Fruit fly (Drosophila melanogaster) whole organism, embryonic: ENCODE results near the gene CG14020.

ENCODE experiments used
- CG10366 ChIP-seq: fragments of 200-800 bp; sonication (Bioruptor generic); IDR thresholded peaks from 2 replicates; pipeline ENCODE4 v1.3.6; 2022; ENCODE audit warnings: missing biosample characterization, missing genetic modification characterization
- CG11696 ChIP-seq: fragments of 200-800 bp; sonication (Bioruptor generic); IDR thresholded peaks from 2 replicates; pipeline ENCODE4 v1.3.6; 2022; ENCODE audit warnings: missing biosample characterization, missing genetic modification characterization
- CG11723 ChIP-seq: fragments of 200-800 bp; sonication (Bioruptor generic); optimal IDR thresholded peaks from 2 replicates; lab custom pipeline; 2017; ENCODE audit warnings: missing biosample characterization, mild to moderate bottlenecking, missing genetic modification characterization
- CG12071 ChIP-seq: fragments of 200-800 bp; sonication (Bioruptor generic); optimal IDR thresholded peaks from 3 replicates; lab custom pipeline; 2018; ENCODE audit warnings: missing biosample characterization, mild to moderate bottlenecking, missing genetic modification characterization
- CG12391 ChIP-seq: fragments of 200-800 bp; sonication (Bioruptor generic); optimal IDR thresholded peaks from 3 replicates; lab custom pipeline; 2018; ENCODE audit warnings: missing biosample characterization, mild to moderate bottlenecking, missing genetic modification characterization, moderate library complexity
- CG12744 ChIP-seq: fragments of 200-800 bp; sonication (Bioruptor generic); optimal IDR thresholded peaks from 2 replicates; lab custom pipeline; 2016; ENCODE audit warnings: missing biosample characterization, missing genetic modification characterization
- CG12769 ChIP-seq: fragments of 200-800 bp; sonication (Bioruptor generic); optimal IDR thresholded peaks from 2 replicates; lab custom pipeline; 2019; ENCODE audit warnings: missing biosample characterization, mild to moderate bottlenecking, missing genetic modification characterization, moderate library complexity
- CG13123 ChIP-seq: fragments of 200-800 bp; sonication (Bioruptor generic); optimal IDR thresholded peaks from 2 replicates; lab custom pipeline; 2016; ENCODE audit warnings: missing biosample characterization, missing genetic modification characterization
- CG13287 ChIP-seq: fragments of 200-800 bp; sonication (Bioruptor generic); IDR thresholded peaks from 2 replicates; pipeline ENCODE4 v1.3.6; 2022; ENCODE audit warnings: missing biosample characterization, missing genetic modification characterization; ENCODE audit not compliant: partially characterized antibody
- CG15514 ChIP-seq: fragments of 200-800 bp; sonication (Bioruptor generic); optimal IDR thresholded peaks from 3 replicates; lab custom pipeline; 2017; ENCODE audit warnings: missing biosample characterization, missing genetic modification characterization, mild to moderate bottlenecking, moderate library complexity, missing genetic modification reagents
- CG1602 ChIP-seq: fragments of 200-800 bp; sonication (Bioruptor generic); optimal IDR thresholded peaks from 3 replicates; lab custom pipeline; 2016; ENCODE audit warnings: missing biosample characterization, missing genetic modification characterization
- CG16779 ChIP-seq: fragments of 200-800 bp; sonication (Bioruptor generic); IDR thresholded peaks from 2 replicates; pipeline ENCODE4 v1.3.6; 2022; ENCODE audit warnings: missing biosample characterization, missing genetic modification characterization
- CG17186 ChIP-seq: fragments of 200-800 bp; sonication (Bioruptor generic); optimal IDR thresholded peaks from 3 replicates; lab custom pipeline; 2017; ENCODE audit warnings: missing biosample characterization, missing genetic modification reagents, missing genetic modification characterization
- CG18011 ChIP-seq: fragments of 200-800 bp; sonication (Bioruptor generic); optimal IDR thresholded peaks from 2 replicates; lab custom pipeline; 2017; ENCODE audit warnings: missing biosample characterization, missing genetic modification characterization, mild to moderate bottlenecking, moderate library complexity, missing genotype
- CG30431 ChIP-seq: fragments of 200-800 bp; sonication (Bioruptor generic); optimal IDR thresholded peaks from 2 replicates; lab custom pipeline; 2017; ENCODE audit warnings: missing biosample characterization, missing genetic modification characterization
- CG32767 ChIP-seq: fragments of 200-800 bp; sonication (Bioruptor generic); IDR thresholded peaks from 2 replicates; pipeline ENCODE4 v1.3.6; 2022; ENCODE audit warnings: missing biosample characterization, missing genetic modification characterization
- CG3281 ChIP-seq: fragments of 200-800 bp; sonication (Bioruptor generic); optimal IDR thresholded peaks from 3 replicates; lab custom pipeline; 2017; ENCODE audit warnings: missing biosample characterization, mild to moderate bottlenecking, missing genetic modification characterization
- CG34224 ChIP-seq: fragments of 200-800 bp; sonication (Bioruptor generic); IDR thresholded peaks from 3 replicates; pipeline ENCODE4 v1.3.6; 2022; ENCODE audit warnings: missing biosample characterization, missing genetic modification characterization; ENCODE audit not compliant: partially characterized antibody
- CG34376 ChIP-seq: fragments of 200-800 bp; sonication (Bioruptor generic); optimal IDR thresholded peaks from 2 replicates; lab custom pipeline; 2018; ENCODE audit warnings: missing biosample characterization, mild to moderate bottlenecking, missing genetic modification characterization
- CG4282 ChIP-seq: fragments of 200-800 bp; sonication (Bioruptor generic); optimal IDR thresholded peaks from 2 replicates; lab custom pipeline; 2016; ENCODE audit warnings: missing biosample characterization, missing genetic modification characterization
- CG4424 ChIP-seq: fragments of 200-800 bp; sonication (Bioruptor generic); optimal IDR thresholded peaks from 3 replicates; lab custom pipeline; 2016; ENCODE audit warnings: missing biosample characterization, missing genetic modification characterization
- CG5180 ChIP-seq: fragments of 200-800 bp; sonication (Bioruptor generic); optimal IDR thresholded peaks from 3 replicates; lab custom pipeline; 2017; ENCODE audit warnings: missing biosample characterization, missing genetic modification characterization, mild to moderate bottlenecking, moderate library complexity, missing genetic modification reagents
- CG7786 ChIP-seq: fragments of 200-800 bp; sonication (Bioruptor generic); optimal IDR thresholded peaks from 2 replicates; lab custom pipeline; 2016; ENCODE audit warnings: missing biosample characterization, missing genetic modification characterization
- CG9437 ChIP-seq: fragments of 200-800 bp; sonication (Bioruptor generic); optimal IDR thresholded peaks from 2 replicates; lab custom pipeline; 2018; ENCODE audit warnings: missing biosample characterization, mild to moderate bottlenecking, missing genetic modification characterization
- Ets65A ChIP-seq: fragments of 200-800 bp; sonication (Bioruptor generic); peaks from one replicate; lab custom pipeline; 2016; ENCODE audit warnings: missing biosample characterization, missing genetic modification characterization
- Ets97D ChIP-seq: fragments of 200-800 bp; sonication (Bioruptor generic); optimal IDR thresholded peaks from 3 replicates; lab custom pipeline; 2016; ENCODE audit warnings: missing biosample characterization, missing genetic modification characterization
- HmgD ChIP-seq: fragments of 200-800 bp; sonication (Bioruptor generic); optimal IDR thresholded peaks from 3 replicates; lab custom pipeline; 2016; ENCODE audit warnings: missing biosample characterization, missing genetic modification characterization
- MTF-1 ChIP-seq: fragments of 200-800 bp; sonication (Bioruptor generic); optimal IDR thresholded peaks from 2 replicates; lab custom pipeline; 2018; ENCODE audit warnings: missing biosample characterization, mild to moderate bottlenecking, missing genetic modification characterization, borderline replicate concordance
- NFAT ChIP-seq: fragments of 200-800 bp; sonication (Bioruptor generic); IDR thresholded peaks from 2 replicates; pipeline ENCODE4 v1.3.6; 2022; ENCODE audit warnings: missing biosample characterization, missing genetic modification characterization
- Oaz ChIP-seq: fragments of 200-800 bp; sonication (Bioruptor generic); IDR thresholded peaks from 2 replicates; pipeline ENCODE4 v1.3.6; 2022; ENCODE audit warnings: missing biosample characterization, missing genetic modification characterization
- Ptx1 ChIP-seq: fragments of 200-800 bp; sonication (Bioruptor generic); IDR thresholded peaks from 2 replicates; pipeline ENCODE4 v1.3.6; 2022; ENCODE audit warnings: missing biosample characterization, missing genetic modification characterization
- crc ChIP-seq: fragments of 200-800 bp; sonication (Bioruptor generic); optimal IDR thresholded peaks from 2 replicates; lab custom pipeline; 2016; ENCODE audit warnings: missing biosample characterization, missing genetic modification characterization
- dan ChIP-seq: fragments of 200-800 bp; sonication (Bioruptor generic); IDR thresholded peaks from 2 replicates; pipeline ENCODE4 v1.3.6; 2022; ENCODE audit warnings: missing biosample characterization, missing genetic modification characterization
- dimm ChIP-seq: fragments of 200-800 bp; sonication (Bioruptor generic); IDR thresholded peaks from 2 replicates; pipeline ENCODE4 v1.3.6; 2022; ENCODE audit warnings: missing biosample characterization, missing genetic modification characterization
- exex ChIP-seq: fragments of 200-800 bp; sonication (Bioruptor generic); optimal IDR thresholded peaks from 4 replicates; lab custom pipeline; 2018; ENCODE audit warnings: missing biosample characterization, mild to moderate bottlenecking, missing genetic modification characterization, moderate library complexity
- ftz-f1 ChIP-seq: fragments of 200-800 bp; sonication (Bioruptor generic); optimal IDR thresholded peaks from 2 replicates; lab custom pipeline; 2016; ENCODE audit warnings: missing biosample characterization, missing genetic modification characterization
- gem ChIP-seq: fragments of 200-800 bp; sonication (Bioruptor generic); optimal IDR thresholded peaks from 2 replicates; lab custom pipeline; 2019; ENCODE audit warnings: missing biosample characterization, mild to moderate bottlenecking, missing genetic modification characterization, moderate library complexity
- gro ChIP-seq: fragments of 200-800 bp; sonication (Bioruptor generic); optimal IDR thresholded peaks from 2 replicates; lab custom pipeline; 2016; ENCODE audit warnings: missing biosample characterization, missing genetic modification characterization
- gsb-n ChIP-seq: fragments of 200-800 bp; sonication (Bioruptor generic); optimal IDR thresholded peaks from 3 replicates; lab custom pipeline; 2018; ENCODE audit warnings: missing biosample characterization, mild to moderate bottlenecking, missing genetic modification characterization
- insv ChIP-seq, 2 experiments: fragments of 200-800 bp; sonication (Bioruptor generic); optimal IDR thresholded peaks; 3 replicates each; lab custom pipeline; 2016 to 2018; ENCODE audit warnings: missing biosample characterization in 2 of 2, missing genetic modification characterization in 2 of 2
- inv ChIP-seq: fragments of 200-800 bp; sonication (Bioruptor generic); IDR thresholded peaks from 2 replicates; pipeline ENCODE4 v1.3.6; 2022; ENCODE audit warnings: missing biosample characterization, missing genetic modification characterization; ENCODE audit not compliant: partially characterized antibody
- jumu ChIP-seq: fragments of 200-800 bp; sonication (Bioruptor generic); optimal IDR thresholded peaks from 3 replicates; lab custom pipeline; 2016; ENCODE audit warnings: missing biosample characterization, missing genetic modification characterization
- nmo ChIP-seq: fragments of 200-800 bp; sonication (Bioruptor generic); optimal IDR thresholded peaks from 2 replicates; lab custom pipeline; 2018; ENCODE audit warnings: missing biosample characterization, mild to moderate bottlenecking, missing genetic modification characterization, moderate library complexity
- nom ChIP-seq: fragments of 200-800 bp; sonication (Bioruptor generic); optimal IDR thresholded peaks from 2 replicates; lab custom pipeline; 2017; ENCODE audit warnings: missing biosample characterization, missing genetic modification characterization, mild to moderate bottlenecking, moderate library complexity, missing genetic modification reagents
- pan ChIP-seq, 4 experiments: fragments of >200 bp in 3 of 4; fragments of 200-800 bp in 1 of 4; sonication (Bioruptor generic) in 1 of 4; optimal IDR thresholded peaks in 3 of 4; IDR thresholded peaks in 1 of 4; 2 replicates each; pipeline versions ENCODE4 v1.3.6 to Lab custom; 2017 to 2022; ENCODE audit warnings: missing biosample characterization in 2 of 4, missing genetic modification characterization in 2 of 4, mixed read lengths in 1 of 4
- pum ChIP-seq: fragments of 200-800 bp; sonication (Bioruptor generic); optimal IDR thresholded peaks from 2 replicates; lab custom pipeline; 2016; ENCODE audit warnings: missing biosample characterization, missing genetic modification characterization
- ranshi ChIP-seq: fragments of 200-800 bp; sonication (Bioruptor generic); IDR thresholded peaks from 2 replicates; pipeline ENCODE4 v1.3.6; 2022; ENCODE audit warnings: missing biosample characterization, missing genetic modification characterization
- salm ChIP-seq: fragments of 200-800 bp; sonication (Bioruptor generic); optimal IDR thresholded peaks from 2 replicates; lab custom pipeline; 2018; ENCODE audit warnings: missing biosample characterization, mild to moderate bottlenecking, missing genetic modification characterization
- seq ChIP-seq: fragments of 200-800 bp; sonication (Bioruptor generic); IDR thresholded peaks from 2 replicates; pipeline ENCODE4 v1.3.6; 2022; ENCODE audit warnings: missing biosample characterization, missing genetic modification characterization
- tll ChIP-seq, 2 experiments: fragments of 200-800 bp in 1 of 2; fragments of >200 bp in 1 of 2; sonication (Bioruptor generic) in 1 of 2; optimal IDR thresholded peaks; 2 replicates each; lab custom pipeline; 2017 to 2019; ENCODE audit warnings: missing biosample characterization in 2 of 2, missing genetic modification characterization in 2 of 2, mild to moderate bottlenecking in 1 of 2, moderate library complexity in 1 of 2
- wor ChIP-seq: fragments of 200-800 bp; sonication (Bioruptor generic); IDR thresholded peaks from 2 replicates; pipeline ENCODE4 v1.3.6; 2022; ENCODE audit warnings: missing biosample characterization, missing genetic modification characterization

The CG14020 gene

dm6 chr2L:5527861-5528260, 10.3 kb downstream of the CG14020 start, which contains the start of gene CG31915 (continued):
- TF ChIP-seq CG12769: no peak
- no peak for TF ChIP-seq ranshi (GFP tag; lab: Robert Waterston, UW)
- no peak for TF ChIP-seq CG3281 (GFP tag; lab: Kevin White, UChicago)
- TF ChIP-seq CG11723 (GFP tag; lab: Kevin White, UChicago): no peak
- no peak for TF ChIP-seq seq (GFP tag; lab: Robert Waterston, UW)
- no peak for TF ChIP-seq CG18011 (GFP tag; lab: Kevin White, UChicago)
- no peak for TF ChIP-seq CG4424 (GFP tag; lab: Kevin White, UChicago)
- TF ChIP-seq Ets65A (GFP tag; lab: Kevin White, UChicago): no peak
- no peak for TF ChIP-seq Ptx1 (GFP tag; lab: Robert Waterston, UW)
- peak; percentile 41 for TF ChIP-seq inv (GFP tag; lab: Robert Waterston, UW)
- no peak for TF ChIP-seq CG12071 (GFP tag; lab: Kevin White, UChicago)
- TF ChIP-seq CG1602 (GFP tag; lab: Kevin White, UChicago): no peak
- TF ChIP-seq insv (GFP tag; optimal IDR thresholded peaks at IDR 0.05; lab: Kevin White, UChicago): no peak
- no peak for TF ChIP-seq CG5180 (GFP tag; lab: Kevin White, UChicago)
- no peak for TF ChIP-seq Oaz (GFP tag; lab: Robert Waterston, UW)
- no peak for TF ChIP-seq CG30431 (GFP tag; lab: Kevin White, UChicago)
- TF ChIP-seq CG16779 (GFP tag; lab: Robert Waterston, UW): no peak
- no peak for TF ChIP-seq gsb-n (tag; lab: Kevin White, UChicago)
- TF ChIP-seq CG9437: no peak
- no peak for TF ChIP-seq nom
- TF ChIP-seq gro (GFP tag; lab: Kevin White, UChicago): no peak
- no peak for TF ChIP-seq CG7786 (GFP tag; lab: Kevin White, UChicago)
- no peak for TF ChIP-seq tll (GFP tag; optimal IDR thresholded peaks at IDR 0.05; lab: Kevin White, UChicago)
- no peak for TF ChIP-seq pan (optimal IDR thresholded peaks at IDR 0.05; lab: Kevin White, UChicago)
- TF ChIP-seq pan (GFP tag; optimal IDR thresholded peaks at IDR 0.05 in 1 of 2, IDR thresholded peaks at IDR 0.05 in 1 of 2): no peak
- TF ChIP-seq HmgD (GFP tag; lab: Kevin White, UChicago): no peak
- no peak for TF ChIP-seq jumu
- no peak for TF ChIP-seq CG12391
- TF ChIP-seq CG34224 (GFP tag; lab: Robert Waterston, UW): peak; percentile 62; the same call in 2 of the 3 replicates
- no peak for TF ChIP-seq crc (GFP tag; lab: Kevin White, UChicago)
- no peak for TF ChIP-seq CG13123
- TF ChIP-seq dan (GFP tag; lab: Robert Waterston, UW): no peak
- no peak for TF ChIP-seq pum (GFP tag; lab: Kevin White, UChicago)
- TF ChIP-seq CG32767: no peak
- no peak for TF ChIP-seq CG11696 (GFP tag; lab: Robert Waterston, UW)
- no peak for TF ChIP-seq NFAT (GFP tag; lab: Robert Waterston, UW)
- TF ChIP-seq CG17186 (GFP tag; lab: Kevin White, UChicago): no peak
- TF ChIP-seq CG4282 (GFP tag; lab: Kevin White, UChicago): no peak
- TF ChIP-seq dimm (GFP tag; lab: Robert Waterston, UW): no peak
- TF ChIP-seq CG10366 (GFP tag; lab: Robert Waterston, UW): no peak
- TF ChIP-seq CG15514 (GFP tag; lab: Kevin White, UChicago): peak; percentile 29
- TF ChIP-seq MTF-1 (GFP tag; lab: Kevin White, UChicago): no peak
- no peak for TF ChIP-seq exex (tag; lab: Kevin White, UChicago)
- TF ChIP-seq wor (GFP tag; lab: Robert Waterston, UW): no peak
- no peak for TF ChIP-seq ftz-f1
- no peak for TF ChIP-seq nmo
- TF ChIP-seq CG12744 (GFP tag; lab: Kevin White, UChicago): no peak
- TF ChIP-seq Ets97D (GFP tag; lab: Kevin White, UChicago): no peak
- TF ChIP-seq CG13287 (GFP tag; lab: Robert Waterston, UW): peak; percentile 66
- TF ChIP-seq salm (tag; lab: Kevin White, UChicago): no peak
- TF ChIP-seq gem (tag; lab: Kevin White, UChicago): no peak
- no peak for TF ChIP-seq CG34376 (GFP tag; lab: Kevin White, UChicago)
